Worm (Caenorhabditis elegans) whole organism, young adult: ENCODE data around the gene srh-276.
A peak's percentile ranks its signal among the peaks of the same experiment; 100 is the strongest.

Experiments used
- B0019.2 ChIP-seq: fragments of 200-800 bp; sonication (Bioruptor generic); conservative IDR thresholded peaks from 2 replicates; pipeline ENCODE4 v1.3.6; 2022; ENCODE audit warnings: missing genetic modification reagents, missing genetic modification characterization, missing compliant biosample characterization
- C17E4.6 ChIP-seq: fragments of 200-800 bp; sonication (Bioruptor generic); IDR thresholded peaks from 2 replicates; pipeline ENCODE4 v1.3.6; 2022; ENCODE audit warnings: missing genetic modification reagents, missing genetic modification characterization, missing compliant biosample characterization
- D2030.7 ChIP-seq: fragments of 200-800 bp; sonication (Bioruptor generic); IDR thresholded peaks from 2 replicates; pipeline ENCODE4 v1.3.6; 2022; ENCODE audit warnings: missing genetic modification reagents, missing genetic modification characterization, missing compliant biosample characterization
- F23B12.7 ChIP-seq: sonication (generic microtip); optimal IDR thresholded peaks from 2 replicates; lab custom pipeline; 2017; ENCODE audit warnings: missing genetic modification characterization, mild to moderate bottlenecking, missing compliant biosample characterization, antibody characterized with exemption, moderate library complexity; ENCODE audit not compliant: insufficient read depth
- F33H1.4 ChIP-seq: fragments of 200-800 bp; sonication (Bioruptor generic); IDR thresholded peaks from 2 replicates; pipeline ENCODE4 v1.3.6; 2022; ENCODE audit warnings: missing genetic modification reagents, missing genetic modification characterization, missing compliant biosample characterization
- F37B4.10 ChIP-seq: fragments of 200-800 bp; sonication (Bioruptor generic); IDR thresholded peaks from 2 replicates; pipeline ENCODE4 v1.3.6; 2022; ENCODE audit warnings: missing genetic modification characterization, missing compliant biosample characterization
- F39B2.1 ChIP-seq: fragments of 200-800 bp; sonication (Bioruptor generic); IDR thresholded peaks from 2 replicates; pipeline ENCODE4 v1.3.6; 2022; ENCODE audit warnings: missing genetic modification reagents, missing genetic modification characterization, missing compliant biosample characterization
- F49E8.2 ChIP-seq: sonication (generic microtip); optimal IDR thresholded peaks from 3 replicates; lab custom pipeline; 2017; ENCODE audit warnings: missing genetic modification characterization, mild to moderate bottlenecking, missing compliant biosample characterization, antibody characterized with exemption, moderate library complexity; ENCODE audit not compliant: insufficient read depth
- F52B5.7 ChIP-seq: sonication (generic microtip); optimal IDR thresholded peaks from 2 replicates; lab custom pipeline; 2016; ENCODE audit warnings: mild to moderate bottlenecking, missing genetic modification characterization, missing compliant biosample characterization
- F57A8.1 ChIP-seq: fragments of 200-800 bp; sonication (Bioruptor generic); optimal IDR thresholded peaks from 2 replicates; lab custom pipeline; 2018; ENCODE audit warnings: mild to moderate bottlenecking, missing genetic modification characterization, moderate library complexity, missing compliant biosample characterization
- K12H6.12 ChIP-seq: fragments of 200-800 bp; sonication (Bioruptor generic); optimal IDR thresholded peaks from 2 replicates; lab custom pipeline; 2018; ENCODE audit warnings: mild to moderate bottlenecking, missing genetic modification characterization, missing compliant biosample characterization
- Y53G8AR.9 ChIP-seq: fragments of 200-800 bp; sonication (Bioruptor generic); conservative IDR thresholded peaks from 2 replicates; pipeline ENCODE4 v1.3.6; 2022; ENCODE audit warnings: missing genetic modification reagents, missing genetic modification characterization, missing compliant biosample characterization
- Y56A3A.18 ChIP-seq: fragments of 200-800 bp; sonication (Bioruptor generic); IDR thresholded peaks from 2 replicates; pipeline ENCODE4 v1.3.6; 2022; ENCODE audit warnings: missing genetic modification reagents, missing genetic modification characterization, missing compliant biosample characterization
- Y67H2A.10 ChIP-seq: fragments of 200-800 bp; sonication (Bioruptor generic); conservative IDR thresholded peaks from 2 replicates; pipeline ENCODE4 v1.3.6; 2022; ENCODE audit warnings: missing genetic modification reagents, missing genetic modification characterization, missing compliant biosample characterization
- ZK185.1 ChIP-seq: sonication (generic microtip); optimal IDR thresholded peaks from 2 replicates; lab custom pipeline; 2016; ENCODE audit warnings: mild to moderate bottlenecking, missing genetic modification characterization, missing compliant biosample characterization; ENCODE audit not compliant: poor library complexity, severe bottlenecking
- athp-1 ChIP-seq: sonication (generic microtip); optimal IDR thresholded peaks from 2 replicates; lab custom pipeline; 2017; ENCODE audit warnings: mild to moderate bottlenecking, missing genetic modification characterization, missing compliant biosample characterization
- attf-5 ChIP-seq: fragments of 200-800 bp; sonication (Bioruptor generic); optimal IDR thresholded peaks from 2 replicates; lab custom pipeline; 2018; ENCODE audit warnings: mild to moderate bottlenecking, missing genetic modification characterization, missing compliant biosample characterization
- ceh-40 ChIP-seq: fragments of 200-800 bp; sonication (Bioruptor generic); IDR thresholded peaks from 2 replicates; pipeline ENCODE4 v1.3.6; 2022; ENCODE audit warnings: missing genetic modification characterization, missing compliant biosample characterization
- ceh-58 ChIP-seq: fragments of 200-800 bp; sonication (Bioruptor generic); IDR thresholded peaks from 2 replicates; pipeline ENCODE4 v1.3.6; 2022; ENCODE audit warnings: missing genetic modification characterization, missing compliant biosample characterization
- ceh-91 ChIP-seq: fragments of 200-800 bp; sonication (Bioruptor generic); IDR thresholded peaks from 2 replicates; pipeline ENCODE4 v1.3.6; 2022; ENCODE audit warnings: missing genetic modification reagents, missing genetic modification characterization, missing compliant biosample characterization
- dox-1 ChIP-seq: fragments of 200-800 bp; sonication (Bioruptor generic); IDR thresholded peaks from 2 replicates; pipeline ENCODE4 v1.3.6; 2022; ENCODE audit warnings: missing genetic modification reagents, missing genetic modification characterization, missing compliant biosample characterization
- egl-18 ChIP-seq: fragments of 200-800 bp; sonication (Bioruptor generic); IDR thresholded peaks from 2 replicates; pipeline ENCODE4 v1.3.6; 2022; ENCODE audit warnings: missing genetic modification reagents, missing genetic modification characterization, missing compliant biosample characterization
- egrh-3 ChIP-seq: fragments of 200-800 bp; sonication (Bioruptor generic); IDR thresholded peaks from 2 replicates; pipeline ENCODE4 v1.3.6; 2022; ENCODE audit warnings: missing genetic modification reagents, missing genetic modification characterization, missing compliant biosample characterization
- gei-17 ChIP-seq: fragments of 200-800 bp; sonication (Bioruptor generic); optimal IDR thresholded peaks from 2 replicates; lab custom pipeline; 2018; ENCODE audit warnings: mild to moderate bottlenecking, missing genetic modification characterization, missing compliant biosample characterization
- hlh-12 ChIP-seq: sonication (generic microtip); optimal IDR thresholded peaks from 2 replicates; lab custom pipeline; 2016; ENCODE audit warnings: missing genetic modification characterization, missing compliant biosample characterization
- hmg-1.2 ChIP-seq: fragments of 200-800 bp; sonication (Bioruptor generic); IDR thresholded peaks from 2 replicates; pipeline ENCODE4 v1.3.6; 2022; ENCODE audit warnings: missing genetic modification reagents, missing genetic modification characterization, missing compliant biosample characterization
- hmg-20 ChIP-seq: fragments of 200-800 bp; sonication (Bioruptor generic); IDR thresholded peaks from 2 replicates; pipeline ENCODE4 v1.3.6; 2022; ENCODE audit warnings: missing genetic modification reagents, missing genetic modification characterization, missing compliant biosample characterization
- hrde-1 ChIP-seq: sonication (generic microtip); optimal IDR thresholded peaks from 2 replicates; lab custom pipeline; 2016; ENCODE audit warnings: missing genetic modification characterization, mild to moderate bottlenecking, missing compliant biosample characterization, moderate library complexity, missing genotype, missing genetic modification reagents, borderline replicate concordance
- let-607 ChIP-seq, 2 experiments: fragments of 200-800 bp in 1 of 2; sonication (Bioruptor generic) in 1 of 2; sonication (generic microtip) in 1 of 2; optimal IDR thresholded peaks; 2 replicates each; lab custom pipeline; 2016 to 2018; ENCODE audit warnings: mild to moderate bottlenecking in 2 of 2, missing compliant biosample characterization in 2 of 2, missing genetic modification characterization in 2 of 2, moderate library complexity in 2 of 2, missing genotype in 1 of 2
- lin-40 ChIP-seq: sonication (generic microtip); optimal IDR thresholded peaks from 2 replicates; lab custom pipeline; 2016; ENCODE audit warnings: missing genetic modification characterization, mild to moderate bottlenecking, missing compliant biosample characterization, missing genotype, missing genetic modification reagents
- lsl-1 ChIP-seq: fragments of 200-800 bp; sonication (Bioruptor generic); optimal IDR thresholded peaks from 2 replicates; lab custom pipeline; 2018; ENCODE audit warnings: mild to moderate bottlenecking, missing genetic modification characterization, moderate library complexity, missing compliant biosample characterization
- lsy-27 ChIP-seq: sonication (generic microtip); optimal IDR thresholded peaks from 2 replicates; lab custom pipeline; 2017; ENCODE audit warnings: missing genetic modification characterization, mild to moderate bottlenecking, missing compliant biosample characterization, antibody characterized with exemption, missing genotype, borderline replicate concordance; ENCODE audit not compliant: insufficient read depth
- madf-3 ChIP-seq: fragments of 200-800 bp; sonication (Bioruptor generic); IDR thresholded peaks from 2 replicates; pipeline ENCODE4 v1.3.6; 2022; ENCODE audit warnings: missing genetic modification reagents, missing genetic modification characterization, missing compliant biosample characterization
- madf-6 ChIP-seq: fragments of 200-800 bp; sonication (Bioruptor generic); IDR thresholded peaks from 2 replicates; pipeline ENCODE4 v1.3.6; 2022; ENCODE audit warnings: missing genetic modification reagents, missing genetic modification characterization, missing compliant biosample characterization
- nfyb-1 ChIP-seq: fragments of 200-800 bp; sonication (Bioruptor generic); IDR thresholded peaks from 2 replicates; pipeline ENCODE4 v1.3.6; 2022; ENCODE audit warnings: missing genetic modification reagents, missing genetic modification characterization, missing compliant biosample characterization
- nhr-120 ChIP-seq: fragments of 200-800 bp; sonication (Bioruptor generic); IDR thresholded peaks from 2 replicates; pipeline ENCODE4 v1.3.6; 2022; ENCODE audit warnings: missing genetic modification characterization, missing compliant biosample characterization
- nhr-179 ChIP-seq: sonication (generic microtip); optimal IDR thresholded peaks from 2 replicates; lab custom pipeline; 2016; ENCODE audit warnings: mild to moderate bottlenecking, missing genetic modification characterization, missing compliant biosample characterization
- nhr-80 ChIP-seq: sonication (generic microtip); optimal IDR thresholded peaks from 2 replicates; lab custom pipeline; 2016; ENCODE audit warnings: missing genetic modification characterization, missing compliant biosample characterization
- rcor-1 ChIP-seq: fragments of 200-800 bp; sonication (Bioruptor generic); IDR thresholded peaks from 2 replicates; pipeline ENCODE4 v1.3.6; 2022; ENCODE audit warnings: missing genetic modification reagents, missing genetic modification characterization, missing compliant biosample characterization
- rec-8 ChIP-seq, 2 experiments: sonication (generic microtip); optimal IDR thresholded peaks; 2 replicates each; lab custom pipeline; 2016; ENCODE audit warnings: mild to moderate bottlenecking in 2 of 2, missing genetic modification characterization in 2 of 2, missing genetic modification reagents in 2 of 2, missing genotype in 2 of 2, missing biosample characterization in 1 of 2, missing compliant biosample characterization in 1 of 2, moderate library complexity in 1 of 2
- snpc-3.4 ChIP-seq: sonication (generic microtip); optimal IDR thresholded peaks from 2 replicates; lab custom pipeline; 2017; ENCODE audit warnings: missing genetic modification characterization, mild to moderate bottlenecking, missing compliant biosample characterization, antibody characterized with exemption, moderate library complexity, missing genotype, missing genetic modification reagents
- tbp1 ChIP-seq: fragments of 200-800 bp; sonication (Bioruptor generic); optimal IDR thresholded peaks from 2 replicates; lab custom pipeline; 2018; ENCODE audit warnings: mild to moderate bottlenecking, missing genetic modification characterization, missing compliant biosample characterization
- ztf-22 ChIP-seq: fragments of 200-800 bp; sonication (Bioruptor generic); optimal IDR thresholded peaks from 2 replicates; lab custom pipeline; 2018; ENCODE audit warnings: mild to moderate bottlenecking, missing genetic modification characterization, moderate library complexity, missing compliant biosample characterization
- ztf-3 ChIP-seq: fragments of 200-800 bp; sonication (Bioruptor generic); optimal IDR thresholded peaks from 2 replicates; lab custom pipeline; 2018; ENCODE audit warnings: mild to moderate bottlenecking, missing genetic modification characterization, missing compliant biosample characterization
- ztf-6 ChIP-seq: fragments of 200-800 bp; sonication (Bioruptor generic); IDR thresholded peaks from 2 replicates; pipeline ENCODE4 v1.3.6; 2022; ENCODE audit warnings: missing genetic modification reagents, missing genetic modification characterization, missing compliant biosample characterization

Gene srh-276

ce11 chrV:15505068-15505467, 24.1 kb upstream of the srh-276 start (continued):
- TF ChIP-seq lin-40 (tag; lab: Kevin White, UChicago): no peak
- TF ChIP-seq dox-1 (GFP tag; lab: Robert Waterston, UW): peak; percentile 63
- TF ChIP-seq Y67H2A.10: no peak
- no peak for TF ChIP-seq K12H6.12 (tag; lab: Kevin White, UChicago)
- TF ChIP-seq attf-5: peak; percentile 7
- peak; percentile 53 for TF ChIP-seq F52B5.7
- peak; percentile 52 for TF ChIP-seq athp-1 (tag; lab: Kevin White, UChicago)
- TF ChIP-seq hlh-12 (tag; lab: Kevin White, UChicago): no peak
- no peak for TF ChIP-seq ceh-91 (GFP tag; lab: Robert Waterston, UW)
- peak; percentile 93 for TF ChIP-seq tbp1 (GFP tag; lab: Kevin White, UChicago)
- TF ChIP-seq let-607 (tag; optimal IDR thresholded peaks at IDR 0.05; lab: Kevin White, UChicago): peak in 1 of 2 experiments; percentile 14
- peak; percentile 24 for TF ChIP-seq nhr-80
- TF ChIP-seq hmg-1.2: peak; percentile 64

DNA sequence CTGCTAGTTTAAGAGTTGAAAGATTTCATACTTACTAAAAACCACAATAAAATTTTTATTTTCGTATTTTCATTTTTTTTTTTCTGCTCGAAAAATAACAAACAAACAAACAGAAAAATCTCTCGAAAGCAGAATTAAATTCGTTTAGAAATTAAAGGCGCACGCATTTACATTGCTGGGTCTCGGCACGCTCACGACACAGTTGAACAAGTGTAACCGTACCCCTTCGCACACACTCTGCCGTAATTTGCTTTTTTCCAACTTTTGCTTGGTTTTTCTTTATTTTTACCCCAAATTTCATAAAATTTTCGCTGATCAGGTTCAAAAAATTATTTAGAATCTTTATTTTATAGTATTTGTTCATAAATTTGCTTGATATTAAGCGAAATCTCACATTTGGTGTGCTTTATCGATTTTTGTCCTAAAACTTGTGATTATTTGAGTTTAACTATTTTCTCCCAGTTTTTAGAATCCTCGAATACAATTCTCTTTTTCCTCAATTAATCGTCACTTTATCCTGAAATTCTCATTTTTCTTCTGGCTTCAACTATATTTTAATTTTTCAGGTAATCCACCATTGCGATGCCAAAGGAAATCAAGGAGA, 17.5 kb upstream of the srh-276 start, which contains the start of gene rpl-38:
Gene rpl-38, plus strand, starts transcription at position 554 of the 604 bp plus-strand sequence.
- peak; percentile 50 for TF ChIP-seq ZK185.1 (tag; lab: Kevin White, UChicago)
- TF ChIP-seq nhr-80: no peak
- TF ChIP-seq egrh-3 (GFP tag; lab: Robert Waterston, UW): no peak
- TF ChIP-seq F37B4.10: no peak
- TF ChIP-seq lsl-1 (GFP tag; lab: Kevin White, UChicago): peak; percentile 97
- no peak for TF ChIP-seq ceh-40
- TF ChIP-seq nfyb-1 (GFP tag; lab: Robert Waterston, UW): peak; percentile 85
- TF ChIP-seq hrde-1 (tag; lab: Kevin White, UChicago): no peak
- TF ChIP-seq madf-6 (GFP tag; lab: Robert Waterston, UW): peak; percentile 91
- no peak for TF ChIP-seq ztf-3 (GFP tag; lab: Kevin White, UChicago)
- no peak for TF ChIP-seq rec-8 (tag; optimal IDR thresholded peaks at IDR 0.05; lab: Kevin White, UChicago)
- TF ChIP-seq Y53G8AR.9 (GFP tag; lab: Robert Waterston, UW): peak; percentile 79
- peak; percentile 84 for TF ChIP-seq D2030.7
- no peak for TF ChIP-seq egl-18 (GFP tag; lab: Robert Waterston, UW)
- peak; percentile 78 for TF ChIP-seq F23B12.7
- TF ChIP-seq F33H1.4 (GFP tag; lab: Robert Waterston, UW): peak; percentile 99
- no peak for TF ChIP-seq F39B2.1 (GFP tag; lab: Robert Waterston, UW)
- TF ChIP-seq rcor-1 (GFP tag; lab: Robert Waterston, UW): peak; percentile 75
- TF ChIP-seq F57A8.1 (GFP tag; lab: Kevin White, UChicago): no peak
- peak; percentile 58; the same call in 1 of the 2 replicates for TF ChIP-seq madf-3
- no peak for TF ChIP-seq ztf-6 (GFP tag; lab: Robert Waterston, UW)
- TF ChIP-seq Y56A3A.18 (GFP tag; lab: Robert Waterston, UW): no peak
- TF ChIP-seq snpc-3.4 (tag; lab: Kevin White, UChicago): peak; percentile 90
- TF ChIP-seq ztf-22: no peak
- no peak for TF ChIP-seq Y67H2A.10
- TF ChIP-seq B0019.2 (GFP tag; lab: Robert Waterston, UW): peak; percentile 37; the same call in 1 of the 2 replicates
- TF ChIP-seq lsy-27 (tag; lab: Kevin White, UChicago): peak; percentile 34
- TF ChIP-seq ceh-58 (GFP tag; lab: Robert Waterston, UW): no peak
- TF ChIP-seq C17E4.6: 0 out of 2 replicates have a peak, but pooled peaks have one; percentile 45
- TF ChIP-seq F49E8.2 (tag; lab: Kevin White, UChicago): peak; percentile 75
- no peak for TF ChIP-seq let-607 (tag; optimal IDR thresholded peaks at IDR 0.05; lab: Kevin White, UChicago)
- TF ChIP-seq nhr-179 (tag; lab: Kevin White, UChicago): no peak
- TF ChIP-seq gei-17: no peak
- TF ChIP-seq hmg-20 (GFP tag; lab: Robert Waterston, UW): peak; percentile 19; the same call in 1 of the 2 replicates
- TF ChIP-seq nhr-120 (GFP tag; lab: Robert Waterston, UW): no peak
